Worm (Caenorhabditis elegans) whole organism, L2 larva: ENCODE results near the gene csn-3.
A peak's percentile ranks its signal among the peaks of the same experiment; 100 is the strongest.

Experiments
- F13H6.1 ChIP-seq: sonication (generic microtip); optimal IDR thresholded peaks from 2 replicates; lab custom pipeline; 2016; ENCODE audit warnings: missing genetic modification characterization, missing compliant biosample characterization
- ama-1 ChIP-seq: fragments of 150-350 bp; optimal IDR thresholded peaks from 2 replicates; lab custom pipeline; 2018; ENCODE audit warnings: inconsistent platforms
- gmeb-1 ChIP-seq: fragments of 150-350 bp; optimal IDR thresholded peaks from 2 replicates; lab custom pipeline; 2014; ENCODE audit warnings: missing biosample characterization, missing genetic modification characterization
- mdl-1 ChIP-seq, 2 experiments: fragments of 150-350 bp in 1 of 2; sonication (generic microtip) in 1 of 2; optimal IDR thresholded peaks; 2 replicates each; lab custom pipeline; 2017; ENCODE audit warnings: missing biosample characterization in 2 of 2, missing genetic modification characterization in 2 of 2
- unc-62 ChIP-seq: fragments of 150-350 bp; optimal IDR thresholded peaks from 2 replicates; lab custom pipeline; 2014; ENCODE audit warnings: missing biosample characterization, missing genetic modification reagents, missing genetic modification characterization
- ztf-11 ChIP-seq: sonication (generic microtip); optimal IDR thresholded peaks from 2 replicates; lab custom pipeline; 2017; ENCODE audit warnings: missing biosample characterization, missing genetic modification characterization

DNA sequence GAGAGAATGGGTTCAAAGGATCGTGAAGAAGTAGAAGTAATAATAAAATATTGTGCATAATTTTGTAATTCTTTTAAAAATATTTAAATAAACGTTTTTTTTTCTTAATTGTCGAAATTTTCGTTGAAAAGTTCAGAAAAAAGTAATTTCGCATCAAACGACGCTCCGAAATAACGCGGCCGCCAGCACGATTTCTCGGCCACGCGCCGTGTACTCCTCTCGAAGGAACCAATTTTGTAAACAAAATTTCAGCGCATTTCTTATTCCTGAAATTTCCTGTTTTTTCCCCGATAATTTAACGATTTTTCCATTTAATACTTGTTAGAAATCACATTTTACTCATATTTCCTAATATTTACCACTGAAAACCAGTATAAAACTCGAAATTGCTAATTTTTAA is 2.5 kb upstream of the csn-3 start, which contains the start of gene Y38C1AA.12:
- TF ChIP-seq unc-62 (GFP tag; lab: Kevin White, UChicago) (no peak), ama-1 (lab: Kevin White, UChicago) (no peak), ztf-11 (tag; lab: Kevin White, UChicago) (no peak), mdl-1 (tag; optimal IDR thresholded peaks at IDR 0.05; lab: Kevin White, UChicago) (peak in 1 of 2 experiments; percentile 8), gmeb-1 (peak; percentile 73), F13H6.1 (tag; lab: Kevin White, UChicago) (peak; percentile 82)
